Worm (Caenorhabditis elegans): Measurements from ENCODE around the gene T28A8.8.

T28A8.8 gene

ce11 chrIII:13502513-13502912, at the start of gene T28A8.8:
Gene T28A8.8 (plus strand): TSS chrIII:13502813.
- no peak for TF ChIP-seq unc-62 (GFP tag; optimal IDR thresholded peaks at IDR 0.05)

ce11 chrIII:13452824-13453223, 49.8 kb upstream of the T28A8.8 start:
- no peak for TF ChIP-seq unc-62 (GFP tag; optimal IDR thresholded peaks at IDR 0.05)

ce11 chrIII:13455207-13455606, 47.4 kb upstream of the T28A8.8 start, which contains the start of gene cua-1:
Gene cua-1 (minus strand): TSS chrIII:13455307.
- TF ChIP-seq unc-62 (GFP tag; optimal IDR thresholded peaks at IDR 0.05): no peak

ce11 chrIII:13455816-13456215, 46.8 kb upstream of the T28A8.8 start:
- TF ChIP-seq unc-62 (GFP tag; optimal IDR thresholded peaks at IDR 0.05): no peak

- no peak for TF ChIP-seq unc-62 (GFP tag; optimal IDR thresholded peaks at IDR 0.05)
These were observed 45.3 kb upstream of the T28A8.8 start for ce11 chrIII:13457305-13457704.

ce11 chrIII:13458978-13459596, 43.5 kb upstream of the T28A8.8 start, which contains the start of gene tag-164:
Gene tag-164 (plus strand): TSS chrIII:13459546.
- no peak for TF ChIP-seq unc-62 (GFP tag; optimal IDR thresholded peaks at IDR 0.05)

- TF ChIP-seq unc-62 (GFP tag; optimal IDR thresholded peaks at IDR 0.05): no peak
These were observed 41.1 kb upstream of the T28A8.8 start for ce11 chrIII:13461535-13461934.

- no peak for TF ChIP-seq unc-62 (GFP tag; optimal IDR thresholded peaks at IDR 0.05)
These were observed 40.4 kb upstream of the T28A8.8 start, which contains the start of the genes abcf-2 and T27E9.2 for ce11 chrIII:13462138-13462634. Gene abcf-2 (minus strand): TSS chrIII:13462238. Gene T27E9.2 (minus strand): TSS chrIII:13462584.

ce11 chrIII:13462965-13463783, 39.4 kb upstream of the T28A8.8 start, which contains the start of gene ant-1.1:
Gene ant-1.1 (plus strand): TSS chrIII:13463163.
- no peak for TF ChIP-seq unc-62 (GFP tag; optimal IDR thresholded peaks at IDR 0.05)

- TF ChIP-seq unc-62 (GFP tag; optimal IDR thresholded peaks at IDR 0.05): no peak
These were observed 37.9 kb upstream of the T28A8.8 start, which contains the start of gene kel-3 for ce11 chrIII:13464493-13465362. Gene kel-3 (plus strand): TSS chrIII:13464820.

- no peak for TF ChIP-seq unc-62 (GFP tag; optimal IDR thresholded peaks at IDR 0.05)
These were observed 36.6 kb upstream of the T28A8.8 start, which contains the start of gene cdk-5 for ce11 chrIII:13465918-13466592. Gene cdk-5 (minus strand): TSS chrIII:13466342.

ce11 chrIII:13471504-13471903, 31.1 kb upstream of the T28A8.8 start, which contains the start of gene pssy-2:
Gene pssy-2 (plus strand): TSS chrIII:13471804.
- TF ChIP-seq unc-62 (GFP tag; optimal IDR thresholded peaks at IDR 0.05): no peak

- TF ChIP-seq unc-62 (GFP tag; optimal IDR thresholded peaks at IDR 0.05): no peak
These were observed 28.1 kb upstream of the T28A8.8 start for ce11 chrIII:13474482-13474881.

- no peak for TF ChIP-seq unc-62 (GFP tag; optimal IDR thresholded peaks at IDR 0.05)
These were observed 25.9 kb upstream of the T28A8.8 start, which contains the start of gene T27E9.6 for ce11 chrIII:13476682-13477081. Gene T27E9.6 (minus strand): TSS chrIII:13476782.

ce11 chrIII:13484024-13484423, 18.6 kb upstream of the T28A8.8 start, which contains the start of gene acc-4:
Gene acc-4 (minus strand): TSS chrIII:13484124.
- no peak for TF ChIP-seq unc-62 (GFP tag; optimal IDR thresholded peaks at IDR 0.05)
